Worm (Caenorhabditis elegans): ENCODE results near the gene cyn-10.

The cyn-10 gene

ce11 chrII:6939873-6940272 lies 26.7 kb upstream of the cyn-10 start:
- no peak for TF ChIP-seq ceh-62 (tag; optimal IDR thresholded peaks at IDR 0.05)

ce11 chrII:6937057-6937456 lies 23.9 kb upstream of the cyn-10 start:
- TF ChIP-seq zip-2 (tag; optimal IDR thresholded peaks at IDR 0.05), result no peak
- TF ChIP-seq aha-1 (tag), result peak; percentile 84
- TF ChIP-seq sdz-12 (GFP tag; optimal IDR thresholded peaks at IDR 0.05), result no peak

ce11 chrII:6936528-6936927 lies 23.4 kb upstream of the cyn-10 start:
- peak; percentile 23 for TF ChIP-seq nhr-28 (tag; optimal IDR thresholded peaks at IDR 0.05)
- TF ChIP-seq mes-2 (tag; optimal IDR thresholded peaks at IDR 0.05; ENCODE audit: poor library complexity, severe bottlenecking), result peak; percentile 14
- TF ChIP-seq daf-12 (tag; optimal IDR thresholded peaks at IDR 0.05), result no peak
- TF ChIP-seq spr-3 (GFP tag; optimal IDR thresholded peaks at IDR 0.05), result no peak
- TF ChIP-seq zag-1 (tag; optimal IDR thresholded peaks at IDR 0.05), result no peak
- TF ChIP-seq unc-62 (GFP tag; optimal IDR thresholded peaks at IDR 0.05 in 1 of 2), result peak in 1 of 2 experiments; percentile 37
- no peak for TF ChIP-seq unc-62 (tag; optimal IDR thresholded peaks at IDR 0.05)
- no peak for TF ChIP-seq attf-4 (tag; optimal IDR thresholded peaks at IDR 0.05)
- TF ChIP-seq T26A8.4 (GFP tag; IDR thresholded peaks at IDR 0.05), result no peak
- TF ChIP-seq zip-11 (GFP tag; IDR thresholded peaks at IDR 0.05), result no peak
- no peak for TF ChIP-seq R02D3.7 (tag; optimal IDR thresholded peaks at IDR 0.05)
- peak; percentile 65 for TF ChIP-seq pqm-1 (tag; optimal IDR thresholded peaks at IDR 0.05)
- no peak for TF ChIP-seq aly-2 (tag; optimal IDR thresholded peaks at IDR 0.05)
- peak; percentile 5 for TF ChIP-seq aha-1 (tag)

- TF ChIP-seq egl-27 (tag; optimal IDR thresholded peaks at IDR 0.05) (no peak), rbr-2 (tag; optimal IDR thresholded peaks at IDR 0.05) (no peak), vab-7 (GFP tag; IDR thresholded peaks at IDR 0.05) (no peak), T20F7.1 (GFP tag; optimal IDR thresholded peaks at IDR 0.05) (no peak), nhr-28 (tag; optimal IDR thresholded peaks at IDR 0.05) (no peak), nhr-48 (tag; optimal IDR thresholded peaks at IDR 0.05) (no peak), lin-39 (tag; optimal IDR thresholded peaks at IDR 0.05) (no peak), unc-39 (tag; optimal IDR thresholded peaks at IDR 0.05) (no peak), ceh-44 (GFP tag; IDR thresholded peaks at IDR 0.05) (no peak)
These were observed 22.8 kb upstream of the cyn-10 start for ce11 chrII:6935975-6936374.

- no peak for TF ChIP-seq hmg-1.1 (GFP tag; IDR thresholded peaks at IDR 0.05)
- peak; percentile 54 for TF ChIP-seq ceh-28 (tag; optimal IDR thresholded peaks at IDR 0.05)
- peak in 1 of 2 experiments; percentile 8 for TF ChIP-seq daf-16 (GFP tag; optimal IDR thresholded peaks at IDR 0.05)
- no peak for TF ChIP-seq daf-16 (tag; optimal IDR thresholded peaks at IDR 0.05)
These were observed 21.6 kb upstream of the cyn-10 start for ce11 chrII:6934729-6935128.

ce11 chrII:6932978-6933377 lies 19.8 kb upstream of the cyn-10 start:
- TF ChIP-seq F44E2.7 (GFP tag; IDR thresholded peaks at IDR 0.05) (no peak), ztf-11 (tag; optimal IDR thresholded peaks at IDR 0.05) (no peak), ceh-32 (tag; optimal IDR thresholded peaks at IDR 0.05; ENCODE audit: poor library complexity) (no peak), ceh-62 (tag; optimal IDR thresholded peaks at IDR 0.05) (no peak), dpl-1 (GFP tag; optimal IDR thresholded peaks at IDR 0.05) (no peak), ama-1 (optimal IDR thresholded peaks at IDR 0.05) (no peak), dve-1 (tag; optimal IDR thresholded peaks at IDR 0.05; ENCODE audit: insufficient read depth) (no peak), lin-15B (tag; optimal IDR thresholded peaks at IDR 0.05) (no peak), ceh-28 (tag; optimal IDR thresholded peaks at IDR 0.05) (peak; percentile 64), dmd-6 (GFP tag; IDR thresholded peaks at IDR 0.05) (no peak), unc-62 (GFP tag; optimal IDR thresholded peaks at IDR 0.05 in 1 of 2) (peak in 1 of 2 experiments; percentile 37), unc-62 (tag; optimal IDR thresholded peaks at IDR 0.05) (no peak), madf-9 (GFP tag; conservative IDR thresholded peaks at IDR 0.05) (no peak), daf-16 (GFP tag; optimal IDR thresholded peaks at IDR 0.05) (no peak), daf-16 (tag; optimal IDR thresholded peaks at IDR 0.05) (peak; percentile 40), rbr-2 (tag; optimal IDR thresholded peaks at IDR 0.05) (no peak), lin-13 (GFP tag; optimal IDR thresholded peaks at IDR 0.05) (no peak)
